Fruit fly (Drosophila melanogaster): ENCODE results near the gene CG17292.
A peak's percentile ranks its signal among the peaks of the same experiment; 100 is the strongest.

DNA sequence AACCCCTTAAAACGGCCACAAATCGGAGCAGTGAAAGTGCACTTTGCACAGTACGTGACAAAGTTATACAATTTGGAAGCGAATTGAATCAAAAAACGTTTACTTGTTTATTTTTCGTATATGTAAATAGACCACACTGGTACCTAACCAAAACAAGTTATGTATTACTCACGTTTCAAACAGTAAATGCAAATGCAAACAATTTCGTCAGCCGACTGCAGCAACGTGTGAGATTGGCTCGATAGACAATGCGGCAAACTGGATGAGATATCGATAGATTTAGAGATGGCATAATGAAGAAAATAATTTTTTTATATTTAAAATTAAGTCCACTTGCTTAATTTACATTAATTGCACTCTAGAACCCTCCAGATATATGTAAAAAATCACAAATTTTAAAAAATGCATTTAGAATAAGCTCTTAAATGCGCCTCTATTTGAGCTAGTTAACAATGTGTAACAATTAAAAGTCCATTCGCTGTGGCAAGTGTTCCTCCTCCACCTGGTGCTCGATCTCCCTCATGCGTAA lies 11.3 kb downstream of the CG17292 start, which contains the start of gene AlaRS:
- TF ChIP-seq dsf (GFP tag; optimal IDR thresholded peaks at IDR 0.05; ENCODE audit: borderline replicate concordance) (peak; percentile 15), CG9705 (GFP tag; optimal IDR thresholded peaks at IDR 0.05) (peak; percentile 40), psq (GFP tag; optimal IDR thresholded peaks at IDR 0.05) (peak; percentile 52), Abd-B (GFP tag; optimal IDR thresholded peaks at IDR 0.05) (no peak), br (GFP tag; optimal IDR thresholded peaks at IDR 0.05) (peak; percentile 42)
